Worm (Caenorhabditis elegans) whole organism, L1 larva: ENCODE results near the gene rabr-3.

Experiments used
- C04F5.9 ChIP-seq: sonication (generic microtip); optimal IDR thresholded peaks from 2 replicates; lab custom pipeline; 2016; ENCODE audit warnings: missing genetic modification characterization, missing compliant biosample characterization
- C16A3.4 ChIP-seq: fragments of 150-350 bp; optimal IDR thresholded peaks from 2 replicates; lab custom pipeline; 2014; ENCODE audit warnings: missing biosample characterization, missing genetic modification characterization
- C34B4.2 ChIP-seq: sonication (generic microtip); optimal IDR thresholded peaks from 2 replicates; lab custom pipeline; 2017; ENCODE audit warnings: mild to moderate bottlenecking, missing genetic modification characterization, missing compliant biosample characterization
- F16B12.6 ChIP-seq: fragments of 150-350 bp; optimal IDR thresholded peaks from 2 replicates; lab custom pipeline; 2014; ENCODE audit warnings: missing biosample characterization, missing genetic modification characterization
- Y116A8C.19 ChIP-seq: sonication (generic microtip); optimal IDR thresholded peaks from 2 replicates; lab custom pipeline; 2016; ENCODE audit warnings: missing compliant biosample characterization, missing genetic modification characterization, borderline replicate concordance
- alr-1 ChIP-seq: fragments of 200-800 bp; sonication (Bioruptor generic); optimal IDR thresholded peaks from 2 replicates; lab custom pipeline; 2018; ENCODE audit warnings: borderline replicate concordance, mild to moderate bottlenecking, missing genetic modification characterization, missing compliant biosample characterization
- aly-2 ChIP-seq: fragments of 150-350 bp; optimal IDR thresholded peaks from 2 replicates; lab custom pipeline; 2014; ENCODE audit warnings: missing biosample characterization, missing genetic modification characterization
- ceh-8 ChIP-seq: fragments of 200-800 bp; sonication (Bioruptor generic); optimal IDR thresholded peaks from 2 replicates; lab custom pipeline; 2018; ENCODE audit warnings: mild to moderate bottlenecking, missing genetic modification characterization, moderate library complexity, missing compliant biosample characterization
- ceh-90 ChIP-seq: sonication (generic microtip); optimal IDR thresholded peaks from 2 replicates; lab custom pipeline; 2016; ENCODE audit warnings: missing genetic modification characterization, missing compliant biosample characterization
- ces-1 ChIP-seq: fragments of 150-350 bp; optimal IDR thresholded peaks from 2 replicates; lab custom pipeline; 2014; ENCODE audit warnings: missing biosample characterization, missing genetic modification reagents, missing genetic modification characterization
- egl-13 ChIP-seq: sonication (generic microtip); optimal IDR thresholded peaks from 2 replicates; lab custom pipeline; 2016; ENCODE audit warnings: missing genotype, missing genetic modification reagents, missing genetic modification characterization, missing compliant biosample characterization
- elt-3 ChIP-seq, 6 experiments: fragments of 150-350 bp in 1 of 6; sonication (generic microtip); optimal IDR thresholded peaks; 2 replicates each; lab custom pipeline; 2017 to 2018; ENCODE audit warnings: missing biosample characterization in 6 of 6, missing genetic modification characterization in 6 of 6, inconsistent platforms in 1 of 6
- fkh-10 ChIP-seq: sonication (generic microtip); optimal IDR thresholded peaks from 2 replicates; lab custom pipeline; 2017; ENCODE audit warnings: missing biosample characterization, missing genetic modification reagents, missing genetic modification characterization
- fos-1 ChIP-seq: fragments of 150-350 bp; optimal IDR thresholded peaks from 2 replicates; lab custom pipeline; 2014; ENCODE audit warnings: missing biosample characterization, missing genetic modification characterization
- grh-1 ChIP-seq: fragments of 200-800 bp; sonication (Bioruptor generic); IDR thresholded peaks from 2 replicates; pipeline ENCODE4 v1.3.6; 2022; ENCODE audit warnings: missing genetic modification reagents, missing genetic modification characterization, missing compliant biosample characterization
- hlh-17 ChIP-seq: fragments of 200-800 bp; sonication (Bioruptor generic); optimal IDR thresholded peaks from 2 replicates; lab custom pipeline; 2018; ENCODE audit warnings: missing genetic modification characterization, mild to moderate bottlenecking, missing compliant biosample characterization, moderate library complexity, borderline replicate concordance
- hlh-4 ChIP-seq: sonication (generic microtip); optimal IDR thresholded peaks from 2 replicates; lab custom pipeline; 2016; ENCODE audit warnings: mild to moderate bottlenecking, missing genetic modification characterization, missing compliant biosample characterization
- irx-1 ChIP-seq: sonication (generic microtip); optimal IDR thresholded peaks from 2 replicates; lab custom pipeline; 2016; ENCODE audit warnings: missing genetic modification characterization, missing compliant biosample characterization
- isw-1 ChIP-seq: fragments of 200-800 bp; sonication (Bioruptor generic); IDR thresholded peaks from 2 replicates; pipeline ENCODE4 v1.3.6; 2022; ENCODE audit warnings: missing genetic modification characterization, missing compliant biosample characterization
- jun-1 ChIP-seq: fragments of 150-350 bp; optimal IDR thresholded peaks from 2 replicates; lab custom pipeline; 2014; ENCODE audit warnings: missing biosample characterization, missing genetic modification reagents, missing genetic modification characterization
- lin-13 ChIP-seq: fragments of 150-350 bp; optimal IDR thresholded peaks from 2 replicates; lab custom pipeline; 2014; ENCODE audit warnings: missing biosample characterization, missing genetic modification reagents, missing genetic modification characterization
- lin-14 ChIP-seq: fragments of 200-800 bp; sonication (Bioruptor generic); optimal IDR thresholded peaks from 2 replicates; lab custom pipeline; 2018; ENCODE audit warnings: mild to moderate bottlenecking, missing genetic modification characterization, moderate library complexity, missing compliant biosample characterization
- lin-35 ChIP-seq, 2 experiments: fragments of 150-350 bp; optimal IDR thresholded peaks; 2 replicates each; lab custom pipeline; 2014; ENCODE audit warnings: missing biosample characterization in 2 of 2, missing genetic modification characterization in 2 of 2, missing genetic modification reagents in 2 of 2
- lin-39 ChIP-seq: fragments of 150-350 bp; optimal IDR thresholded peaks from 2 replicates; lab custom pipeline; 2014; ENCODE audit warnings: missing biosample characterization, missing genetic modification reagents, missing genetic modification characterization
- lir-3 ChIP-seq: sonication (generic microtip); optimal IDR thresholded peaks from 2 replicates; lab custom pipeline; 2016; ENCODE audit warnings: mild to moderate bottlenecking, missing genetic modification characterization, moderate library complexity, missing compliant biosample characterization; ENCODE audit not compliant: poor library complexity
- lsy-2 ChIP-seq, 2 experiments: fragments of 150-350 bp; optimal IDR thresholded peaks; 2 replicates each; lab custom pipeline; 2014; ENCODE audit warnings: missing biosample characterization in 2 of 2, missing genetic modification characterization in 2 of 2
- mab-9 ChIP-seq: fragments of 200-800 bp; sonication (Bioruptor generic); IDR thresholded peaks from 2 replicates; pipeline ENCODE4 v1.3.6; 2022; ENCODE audit warnings: missing genetic modification reagents, missing genetic modification characterization, missing compliant biosample characterization
- mdl-1 ChIP-seq, 2 experiments: fragments of 150-350 bp; optimal IDR thresholded peaks; 2 replicates each; lab custom pipeline; 2014 to 2017; ENCODE audit warnings: missing biosample characterization in 2 of 2, missing genetic modification characterization in 2 of 2, inconsistent platforms in 1 of 2
- mep-1 ChIP-seq: fragments of 150-350 bp; optimal IDR thresholded peaks from 2 replicates; lab custom pipeline; 2014; ENCODE audit warnings: missing biosample characterization, missing genetic modification characterization
- nhr-11 ChIP-seq: fragments of 150-350 bp; optimal IDR thresholded peaks from 2 replicates; lab custom pipeline; 2014; ENCODE audit warnings: missing biosample characterization, missing genetic modification characterization
- nhr-12 ChIP-seq: sonication (generic microtip); optimal IDR thresholded peaks from 2 replicates; lab custom pipeline; 2017; ENCODE audit warnings: missing biosample characterization, missing genetic modification characterization
- nhr-237 ChIP-seq: fragments of 150-350 bp; optimal IDR thresholded peaks from 2 replicates; lab custom pipeline; 2014; ENCODE audit warnings: missing biosample characterization, missing genetic modification characterization
- nhr-47 ChIP-seq: sonication (generic microtip); optimal IDR thresholded peaks from 2 replicates; lab custom pipeline; 2016; ENCODE audit warnings: mild to moderate bottlenecking, missing genetic modification characterization, moderate library complexity, missing compliant biosample characterization
- nhr-71 ChIP-seq: sonication (generic microtip); optimal IDR thresholded peaks from 2 replicates; lab custom pipeline; 2016; ENCODE audit warnings: mild to moderate bottlenecking, missing genetic modification characterization, moderate library complexity, missing compliant biosample characterization
- nhr-76 ChIP-seq: sonication (generic microtip); optimal IDR thresholded peaks from 2 replicates; lab custom pipeline; 2017; ENCODE audit warnings: missing biosample characterization, missing genetic modification characterization
- nhr-77 ChIP-seq: fragments of 150-350 bp; optimal IDR thresholded peaks from 2 replicates; lab custom pipeline; 2014; ENCODE audit warnings: missing biosample characterization, missing genetic modification characterization
- nhr-84 ChIP-seq: sonication (generic microtip); optimal IDR thresholded peaks from 2 replicates; lab custom pipeline; 2017; ENCODE audit warnings: missing biosample characterization, missing genetic modification characterization
- nhr-85 ChIP-seq: sonication (generic microtip); peaks from one replicate; lab custom pipeline; 2016; ENCODE audit warnings: missing genetic modification characterization, inconsistent platforms, missing compliant biosample characterization
- rnt-1 ChIP-seq: sonication (generic microtip); optimal IDR thresholded peaks from 2 replicates; lab custom pipeline; 2016; ENCODE audit warnings: mild to moderate bottlenecking, missing genetic modification characterization, moderate library complexity, missing compliant biosample characterization
- snu-23 ChIP-seq: sonication (generic microtip); optimal IDR thresholded peaks from 2 replicates; lab custom pipeline; 2016; ENCODE audit warnings: missing genetic modification characterization, missing compliant biosample characterization
- sox-4 ChIP-seq: sonication (generic microtip); optimal IDR thresholded peaks from 2 replicates; lab custom pipeline; 2016; ENCODE audit warnings: missing genetic modification characterization, missing compliant biosample characterization
- sup-37 ChIP-seq: fragments of 200-800 bp; sonication (Bioruptor generic); optimal IDR thresholded peaks from 2 replicates; lab custom pipeline; 2018; ENCODE audit warnings: mild to moderate bottlenecking, missing genetic modification characterization, missing compliant biosample characterization
- swsn-7 ChIP-seq: sonication (generic microtip); optimal IDR thresholded peaks from 2 replicates; lab custom pipeline; 2016; ENCODE audit warnings: missing genetic modification characterization, missing compliant biosample characterization
- tbx-2 ChIP-seq: sonication (generic microtip); optimal IDR thresholded peaks from 2 replicates; lab custom pipeline; 2016; ENCODE audit warnings: missing genetic modification characterization, missing compliant biosample characterization
- unc-130 ChIP-seq: fragments of 150-350 bp; optimal IDR thresholded peaks from 2 replicates; lab custom pipeline; 2017; ENCODE audit warnings: missing biosample characterization, missing genetic modification characterization, inconsistent platforms
- unc-30 ChIP-seq: sonication (generic microtip); optimal IDR thresholded peaks from 2 replicates; lab custom pipeline; 2017; ENCODE audit warnings: missing biosample characterization, missing genetic modification characterization
- unc-86 ChIP-seq: sonication (generic microtip); optimal IDR thresholded peaks from 2 replicates; lab custom pipeline; 2016; ENCODE audit warnings: missing genetic modification characterization, missing compliant biosample characterization
- unc-98 ChIP-seq: fragments of 200-800 bp; sonication (Bioruptor generic); IDR thresholded peaks from 2 replicates; pipeline ENCODE4 v1.3.6; 2022; ENCODE audit warnings: missing genetic modification characterization, missing compliant biosample characterization
- vab-15 ChIP-seq: sonication (generic microtip); optimal IDR thresholded peaks from 2 replicates; lab custom pipeline; 2017; ENCODE audit warnings: missing genotype, mild to moderate bottlenecking, missing genetic modification characterization, missing compliant biosample characterization
- xbp-1 ChIP-seq: sonication (generic microtip); optimal IDR thresholded peaks from 2 replicates; lab custom pipeline; 2016; ENCODE audit warnings: missing genetic modification characterization, missing compliant biosample characterization
- zip-4 ChIP-seq: fragments of 200-800 bp; sonication (Bioruptor generic); optimal IDR thresholded peaks from 2 replicates; lab custom pipeline; 2018; ENCODE audit warnings: mild to moderate bottlenecking, missing genetic modification characterization, moderate library complexity, missing compliant biosample characterization
- ztf-4 ChIP-seq: fragments of 150-350 bp; optimal IDR thresholded peaks from 2 replicates; lab custom pipeline; 2014; ENCODE audit warnings: missing biosample characterization, missing genetic modification characterization

Gene rabr-3

DNA sequence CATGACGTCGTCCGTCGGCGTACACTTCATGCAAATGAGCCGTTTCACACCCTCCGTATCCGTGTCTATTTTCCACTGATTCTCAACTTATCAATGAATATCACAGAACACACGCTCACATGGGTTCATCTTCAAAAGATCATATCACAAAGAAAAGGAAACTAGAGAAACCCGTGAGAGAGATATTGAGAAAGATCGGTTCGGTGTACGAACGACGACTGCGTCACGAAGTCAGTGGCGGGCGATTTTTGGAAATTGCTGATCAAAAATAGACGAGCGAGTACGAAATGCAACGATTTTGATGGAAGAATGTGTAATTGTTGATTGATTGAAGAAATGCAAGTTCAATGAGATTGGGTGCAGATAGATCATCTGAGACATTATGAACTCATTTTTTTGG, 17.8 kb downstream of the rabr-3 start (continued):
- TF ChIP-seq sox-4 (tag; lab: Kevin White, UChicago) (no peak), ztf-4 (no peak), xbp-1 (no peak), nhr-11 (tag; lab: Kevin White, UChicago) (no peak), nhr-76 (no peak), elt-3 (tag; optimal IDR thresholded peaks at IDR 0.05; lab: Kevin White, UChicago) (peak in 5 of 6 experiments; percentile 67 to 92 (median 79)), lin-14 (GFP tag; lab: Kevin White, UChicago) (peak; percentile 76), C16A3.4 (tag; lab: Kevin White, UChicago) (no peak), nhr-84 (tag; lab: Kevin White, UChicago) (no peak), nhr-237 (tag; lab: Kevin White, UChicago) (no peak), nhr-71 (tag; lab: Kevin White, UChicago) (peak; percentile 69), fos-1 (tag; lab: Kevin White, UChicago) (no peak), swsn-7 (tag; lab: Kevin White, UChicago) (no peak), egl-13 (tag; lab: Kevin White, UChicago) (no peak), fkh-10 (GFP tag; lab: Kevin White, UChicago) (no peak), unc-86 (tag; lab: Kevin White, UChicago) (no peak), nhr-47 (tag; lab: Kevin White, UChicago) (no peak), mab-9 (GFP tag; lab: Robert Waterston, UW) (no peak), C04F5.9 (tag; lab: Kevin White, UChicago) (no peak), lir-3 (tag; lab: Kevin White, UChicago) (no peak), mep-1 (tag; lab: Kevin White, UChicago) (no peak), Y116A8C.19 (tag; lab: Kevin White, UChicago) (no peak), mdl-1 (tag; optimal IDR thresholded peaks at IDR 0.05; lab: Kevin White, UChicago) (peak in 1 of 2 experiments; percentile 9), C34B4.2 (tag; lab: Kevin White, UChicago) (no peak), hlh-17 (GFP tag; lab: Kevin White, UChicago) (no peak), snu-23 (GFP tag; lab: Kevin White, UChicago) (peak; percentile 64), tbx-2 (tag; lab: Kevin White, UChicago) (no peak), alr-1 (tag; lab: Kevin White, UChicago) (no peak), lsy-2 (tag; optimal IDR thresholded peaks at IDR 0.05; lab: Kevin White, UChicago) (peak in 1 of 2 experiments; percentile 14), ceh-90 (tag; lab: Kevin White, UChicago) (no peak), nhr-85 (tag; lab: Kevin White, UChicago) (peak; percentile 96), vab-15 (no peak), lin-39 (no peak), unc-98 (GFP tag; lab: Robert Waterston, UW) (no peak), lin-35 (GFP tag; optimal IDR thresholded peaks at IDR 0.05; lab: Kevin White, UChicago) (peak in 1 of 2 experiments; percentile 42), nhr-77 (tag; lab: Kevin White, UChicago) (no peak), sup-37 (GFP tag; lab: Kevin White, UChicago) (no peak), F16B12.6 (no peak), isw-1 (no peak), lin-13 (GFP tag; lab: Kevin White, UChicago) (no peak), irx-1 (tag; lab: Kevin White, UChicago) (no peak), unc-130 (tag; lab: Kevin White, UChicago) (no peak), unc-30 (no peak), grh-1 (peak; percentile 39; the same call in 1 of the 2 replicates), rnt-1 (no peak), hlh-4 (tag; lab: Kevin White, UChicago) (no peak), ces-1 (GFP tag; lab: Kevin White, UChicago) (no peak), zip-4 (no peak), jun-1 (tag; lab: Kevin White, UChicago) (no peak), aly-2 (no peak), ceh-8 (GFP tag; lab: Kevin White, UChicago) (no peak), nhr-12 (no peak)
